Fruit fly (Drosophila melanogaster) whole organism: ENCODE data around the gene scrt.

Experiments used
- pan ChIP-seq: fragments of >200 bp; optimal IDR thresholded peaks from 2 replicates; lab custom pipeline; 2017
- psq ChIP-seq: fragments of >200 bp; optimal IDR thresholded peaks from 2 replicates; lab custom pipeline; 2017

DNA sequence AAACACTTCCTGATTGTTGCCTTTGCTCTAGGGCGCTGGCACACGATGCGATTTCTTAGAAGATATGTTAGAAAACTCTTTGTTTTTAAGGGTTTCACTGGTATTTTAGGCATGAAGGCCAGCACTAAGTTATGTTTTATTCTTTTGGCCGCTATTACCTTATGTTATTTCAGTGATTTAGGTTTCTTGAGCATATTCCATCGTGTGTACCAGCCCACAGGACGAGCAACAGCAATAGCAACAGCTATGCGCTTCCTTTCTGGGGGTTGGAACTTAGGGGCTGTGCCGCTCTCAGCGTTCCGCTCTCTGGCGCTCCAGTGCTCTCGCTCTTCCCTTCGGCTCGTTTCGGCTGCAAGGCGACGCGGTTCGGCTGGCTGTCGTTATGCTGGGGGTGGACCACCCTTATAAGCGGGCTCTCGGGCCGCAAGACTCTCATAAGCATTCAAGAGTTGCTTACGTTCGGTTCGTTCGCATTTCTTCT lies at the start of gene scrt:
- TF ChIP-seq psq (lab: Kevin White, UChicago) (no peak), pan (lab: Kevin White, UChicago) (no peak)
